Fruit fly (Drosophila melanogaster): ENCODE results near the gene Fie.

Gene Fie

dm6 chr3L:3892154-3892624, at the start of gene Fie:
Gene Fie (plus strand): TSS chr3L:3892574.
- TF ChIP-seq CG4496 (GFP tag; IDR thresholded peaks at IDR 0.05) (no peak), CG17806 (tag; optimal IDR thresholded peaks at IDR 0.05) (peak; percentile 16), CG12605 (GFP tag; IDR thresholded peaks at IDR 0.05) (no peak), Snoo (tag; optimal IDR thresholded peaks at IDR 0.05) (peak; percentile 11), CG34367 (tag; optimal IDR thresholded peaks at IDR 0.05) (peak; percentile 16), rn (GFP tag; IDR thresholded peaks at IDR 0.05) (no peak), CG8301 (tag; optimal IDR thresholded peaks at IDR 0.05) (peak; percentile 29), CG8159 (tag; optimal IDR thresholded peaks at IDR 0.05) (peak; percentile 61), CG9948 (tag; optimal IDR thresholded peaks at IDR 0.05) (peak; percentile 5), CG14655 (GFP tag; optimal IDR thresholded peaks at IDR 0.05) (no peak), D1 (tag; optimal IDR thresholded peaks at IDR 0.05) (no peak), CG10348 (GFP tag; IDR thresholded peaks at IDR 0.05) (no peak), Pif1B (GFP tag; optimal IDR thresholded peaks at IDR 0.05) (no peak), fd96Ca (GFP tag; IDR thresholded peaks at IDR 0.05) (no peak), CG13204 (GFP tag; optimal IDR thresholded peaks at IDR 0.05) (no peak), CG15710 (tag; optimal IDR thresholded peaks at IDR 0.05) (peak; percentile 55), CG32121 (GFP tag; IDR thresholded peaks at IDR 0.05) (no peak), Pif1A (GFP tag; optimal IDR thresholded peaks at IDR 0.05) (no peak), gl (tag; optimal IDR thresholded peaks at IDR 0.05) (no peak)

dm6 chr3L:3842981-3843701, 49.2 kb upstream of the Fie start:
- TF ChIP-seq EcR (GFP tag; optimal IDR thresholded peaks at IDR 0.05) = no peak
- TF ChIP-seq Pif1B (GFP tag; optimal IDR thresholded peaks at IDR 0.05) = no peak
- no peak for TF ChIP-seq rn (GFP tag; IDR thresholded peaks at IDR 0.05)
- TF ChIP-seq CG34367 (tag; optimal IDR thresholded peaks at IDR 0.05) = no peak
- TF ChIP-seq CG17806 (tag; optimal IDR thresholded peaks at IDR 0.05) = no peak
- no peak for TF ChIP-seq CG10348 (GFP tag; IDR thresholded peaks at IDR 0.05)
- TF ChIP-seq CG32121 (GFP tag; IDR thresholded peaks at IDR 0.05) = no peak
- TF ChIP-seq CG14655 (GFP tag; optimal IDR thresholded peaks at IDR 0.05) = no peak
- TF ChIP-seq CG8301 (tag; optimal IDR thresholded peaks at IDR 0.05) = no peak

dm6 chr3L:3845815-3846375, 46.5 kb upstream of the Fie start, which contains the start of gene Awh:
Gene Awh (plus strand): TSS chr3L:3846206.
- TF ChIP-seq fd96Ca (GFP tag; IDR thresholded peaks at IDR 0.05) = 0 out of 3 replicates have a peak, but pooled peaks have one; percentile 18
- TF ChIP-seq D1 (tag; optimal IDR thresholded peaks at IDR 0.05) = no peak
- no peak for TF ChIP-seq Pif1A (GFP tag; optimal IDR thresholded peaks at IDR 0.05)
- peak; percentile 3 for TF ChIP-seq Pif1B (GFP tag; optimal IDR thresholded peaks at IDR 0.05)
- peak; percentile 50 for TF ChIP-seq CG13204 (GFP tag; optimal IDR thresholded peaks at IDR 0.05)
- no peak for TF ChIP-seq CG17806 (tag; optimal IDR thresholded peaks at IDR 0.05)
- TF ChIP-seq CG32121 (GFP tag; IDR thresholded peaks at IDR 0.05) = no peak
- no peak for TF ChIP-seq CG8159 (tag; optimal IDR thresholded peaks at IDR 0.05)
- TF ChIP-seq Ets98B (GFP tag; IDR thresholded peaks at IDR 0.05) = no peak; the same call in 1 of the 2 replicates
- peak; percentile 40; the same call in 1 of the 2 replicates for TF ChIP-seq CG12605 (GFP tag; IDR thresholded peaks at IDR 0.05)

dm6 chr3L:3847810-3848326, 44.5 kb upstream of the Fie start:
- TF ChIP-seq CG34367 (tag; optimal IDR thresholded peaks at IDR 0.05) (no peak), CG9948 (tag; optimal IDR thresholded peaks at IDR 0.05) (no peak)

dm6 chr3L:3848687-3849270, 43.6 kb upstream of the Fie start:
- TF ChIP-seq rn (GFP tag; IDR thresholded peaks at IDR 0.05) (no peak), CG32121 (GFP tag; IDR thresholded peaks at IDR 0.05) (no peak), CG14655 (GFP tag; optimal IDR thresholded peaks at IDR 0.05) (no peak), CG34367 (tag; optimal IDR thresholded peaks at IDR 0.05) (no peak), D1 (tag; optimal IDR thresholded peaks at IDR 0.05) (no peak), CG17806 (tag; optimal IDR thresholded peaks at IDR 0.05) (no peak), CG9948 (tag; optimal IDR thresholded peaks at IDR 0.05) (no peak), fd96Ca (GFP tag; IDR thresholded peaks at IDR 0.05) (no peak), CG8301 (tag; optimal IDR thresholded peaks at IDR 0.05) (no peak), CG12605 (GFP tag; IDR thresholded peaks at IDR 0.05) (no peak), Snoo (tag; optimal IDR thresholded peaks at IDR 0.05) (no peak), CG15710 (tag; optimal IDR thresholded peaks at IDR 0.05) (no peak), EcR (GFP tag; optimal IDR thresholded peaks at IDR 0.05) (no peak), gl (tag; optimal IDR thresholded peaks at IDR 0.05) (no peak)

dm6 chr3L:3849763-3850162, 42.6 kb upstream of the Fie start:
- TF ChIP-seq gl (tag; optimal IDR thresholded peaks at IDR 0.05) (no peak), EcR (GFP tag; optimal IDR thresholded peaks at IDR 0.05) (no peak), CG15710 (tag; optimal IDR thresholded peaks at IDR 0.05) (no peak), CG9948 (tag; optimal IDR thresholded peaks at IDR 0.05) (no peak)
